Fruit fly (Drosophila melanogaster): ENCODE results near the gene Ibf1.

DNA sequence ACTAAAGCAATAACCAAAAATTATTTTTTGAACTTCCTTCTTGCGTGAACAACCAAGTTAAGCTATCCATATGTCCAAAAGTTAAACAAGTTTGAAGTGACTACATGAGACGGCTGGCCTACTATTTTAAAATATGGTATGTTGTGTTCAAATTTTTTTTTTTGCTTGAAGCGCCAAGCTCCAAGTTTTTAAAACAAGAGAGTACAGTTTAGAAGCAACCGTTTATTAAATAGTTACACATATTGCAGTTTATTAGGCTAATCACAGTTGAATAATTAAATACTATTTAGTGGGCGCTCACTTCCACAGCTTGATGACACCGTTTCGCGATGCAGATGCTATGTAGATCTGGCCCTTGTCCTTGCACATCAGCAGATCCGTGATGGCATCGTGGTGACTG lies 18.2 kb upstream of the Ibf1 start, which contains the start of gene D1:
- TF ChIP-seq ey (GFP tag; optimal IDR thresholded peaks at IDR 0.05) (no peak), Hr78 (GFP tag; optimal IDR thresholded peaks at IDR 0.05) (no peak), tai (GFP tag; optimal IDR thresholded peaks at IDR 0.05) (no peak), jim (GFP tag; optimal IDR thresholded peaks at IDR 0.05) (no peak)
